Worm (Caenorhabditis elegans): Measurements from ENCODE around the gene ceeh-1.

ceeh-1 gene

DNA sequence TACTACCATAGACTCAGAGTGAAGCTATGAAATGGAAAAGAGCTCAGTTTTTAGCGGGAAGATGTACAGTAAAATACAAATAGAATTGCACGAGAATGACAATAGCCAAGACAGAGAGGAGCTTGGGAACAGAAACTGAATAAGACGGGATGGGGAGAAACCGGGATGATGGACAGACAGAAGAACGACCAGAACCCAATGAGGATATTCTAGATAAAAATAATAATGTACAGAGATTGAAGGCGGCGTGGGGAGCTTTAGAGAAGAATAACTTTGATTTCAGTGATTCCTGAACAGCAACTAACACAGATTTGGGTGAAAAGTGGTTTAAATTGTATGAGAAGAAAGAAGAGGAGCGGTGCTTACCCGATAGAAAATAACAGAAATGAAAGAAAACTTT lies 49.4 kb upstream of the ceeh-1 start:
- peak; percentile 15 for TF ChIP-seq mes-2 (tag; optimal IDR thresholded peaks at IDR 0.05; ENCODE audit: poor library complexity, severe bottlenecking)
- TF ChIP-seq lin-38 (GFP tag; IDR thresholded peaks at IDR 0.05) = peak; percentile 36; the same call in 1 of the 2 replicates
- TF ChIP-seq unc-130 (GFP tag; optimal IDR thresholded peaks at IDR 0.05) = peak; percentile 46
- no peak for TF ChIP-seq daf-12 (tag; optimal IDR thresholded peaks at IDR 0.05)

DNA sequence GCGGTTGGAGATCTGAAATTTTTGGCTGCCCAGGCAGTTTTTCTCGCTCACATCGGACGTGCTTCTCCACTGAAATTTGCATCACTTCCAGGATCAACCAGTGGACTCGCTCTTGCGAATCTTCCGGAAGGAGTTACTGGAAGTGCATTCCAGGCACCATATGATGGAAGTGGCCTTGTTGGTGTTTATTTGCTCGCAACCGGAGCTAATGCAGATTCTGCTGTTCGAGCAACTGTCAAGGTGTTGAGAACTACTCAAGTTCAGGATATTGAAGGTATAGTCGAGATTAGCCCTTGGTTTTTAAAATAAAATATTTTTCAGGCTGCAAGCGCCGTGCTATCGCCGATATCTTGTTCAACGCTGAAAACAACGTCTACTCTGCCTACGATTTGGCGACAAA lies 48.8 kb upstream of the ceeh-1 start:
- TF ChIP-seq set-16 (GFP tag; IDR thresholded peaks at IDR 0.05) (no peak), dmd-6 (GFP tag; IDR thresholded peaks at IDR 0.05) (0 out of 2 replicates have a peak, but pooled peaks have one; percentile 11), tra-1 (GFP tag; IDR thresholded peaks at IDR 0.05) (no peak)

DNA sequence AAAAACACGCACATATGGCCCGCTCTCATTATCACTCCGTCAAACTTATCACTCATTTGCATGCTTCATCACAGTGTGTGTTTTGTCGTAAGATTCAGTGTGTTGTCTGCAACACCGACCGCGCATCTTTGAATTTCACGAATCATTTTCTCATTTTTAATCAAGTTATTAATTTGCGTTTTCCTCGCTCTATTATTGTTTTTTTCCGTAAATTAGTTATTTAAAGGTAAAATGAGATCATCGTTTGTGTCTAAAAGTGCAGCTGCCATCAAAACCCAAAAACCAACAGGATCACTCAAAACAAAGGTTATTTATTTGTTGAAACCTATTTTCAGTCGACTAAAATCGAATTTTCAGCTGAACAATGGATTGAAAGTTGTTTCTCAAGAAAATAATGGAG lies 47.6 kb upstream of the ceeh-1 start, which contains the start of the genes T24C4.5 and ucr-2.3:
Gene T24C4.5 (minus strand): TSS at position 101 of the 400 bp plus-strand sequence.
Gene ucr-2.3 (plus strand): TSS at position 227 of the 400 bp plus-strand sequence.
- no peak for TF ChIP-seq egl-27 (tag; optimal IDR thresholded peaks at IDR 0.05)
- no peak for TF ChIP-seq pqm-1 (tag; optimal IDR thresholded peaks at IDR 0.05)
- TF ChIP-seq php-3 (GFP tag; IDR thresholded peaks at IDR 0.05) = no peak
- no peak for TF ChIP-seq cey-2 (tag; optimal IDR thresholded peaks at IDR 0.05; ENCODE audit: borderline replicate concordance, insufficient read depth)
- no peak for TF ChIP-seq snpc-1.2 (GFP tag; IDR thresholded peaks at IDR 0.05)
- no peak for TF ChIP-seq aha-1 (tag)
- no peak for TF ChIP-seq nhr-6 (tag; optimal IDR thresholded peaks at IDR 0.05)
- TF ChIP-seq zip-11 (GFP tag; IDR thresholded peaks at IDR 0.05) = no peak
- no peak for TF ChIP-seq duxl-1 (tag; optimal IDR thresholded peaks at IDR 0.05; ENCODE audit: poor library complexity)
- no peak for TF ChIP-seq lim-7 (GFP tag; IDR thresholded peaks at IDR 0.05)
- TF ChIP-seq tag-97 (GFP tag; IDR thresholded peaks at IDR 0.05) = no peak
- no peak for TF ChIP-seq dmd-9 (GFP tag; IDR thresholded peaks at IDR 0.05)
- no peak for TF ChIP-seq lin-38 (GFP tag; IDR thresholded peaks at IDR 0.05)
- no peak for TF ChIP-seq F26F4.8 (GFP tag; conservative IDR thresholded peaks at IDR 0.05)
- no peak for TF ChIP-seq ZK337.2 (GFP tag; IDR thresholded peaks at IDR 0.05)

DNA sequence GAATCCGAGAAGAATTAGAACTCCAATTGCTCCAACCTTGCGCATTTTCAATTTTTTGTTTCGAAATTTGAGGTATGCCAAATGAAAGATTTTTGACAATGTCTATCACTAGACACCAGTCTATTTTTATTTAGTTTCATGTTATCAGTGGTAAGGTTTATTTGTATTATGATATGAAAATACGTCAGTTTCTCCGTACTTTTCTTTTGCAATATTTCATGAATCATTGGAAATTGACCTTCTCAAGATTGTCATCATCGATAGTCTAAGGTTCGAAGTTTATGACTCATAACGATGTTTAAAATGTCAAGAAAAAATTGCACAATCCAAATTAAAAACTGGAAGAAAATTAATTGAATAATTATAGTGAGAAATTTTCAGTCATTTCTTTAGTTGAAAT lies 41.4 kb upstream of the ceeh-1 start, which contains the start of gene clc-19:
Gene clc-19 (minus strand): TSS at position 135 of the 400 bp plus-strand sequence.
- TF ChIP-seq pqm-1 (tag; optimal IDR thresholded peaks at IDR 0.05) (peak; percentile 49), daf-16 (GFP tag; optimal IDR thresholded peaks at IDR 0.05) (no peak), daf-16 (tag; optimal IDR thresholded peaks at IDR 0.05) (peak; percentile 19), nhr-237 (tag; optimal IDR thresholded peaks at IDR 0.05) (no peak), attf-4 (tag; optimal IDR thresholded peaks at IDR 0.05) (no peak), lim-7 (GFP tag; IDR thresholded peaks at IDR 0.05) (no peak), dmd-6 (GFP tag; IDR thresholded peaks at IDR 0.05) (peak; percentile 35; the same call in 1 of the 2 replicates), nhr-6 (tag; optimal IDR thresholded peaks at IDR 0.05) (peak; percentile 54), dve-1 (tag; optimal IDR thresholded peaks at IDR 0.05; ENCODE audit: insufficient read depth) (peak; percentile 31)

DNA sequence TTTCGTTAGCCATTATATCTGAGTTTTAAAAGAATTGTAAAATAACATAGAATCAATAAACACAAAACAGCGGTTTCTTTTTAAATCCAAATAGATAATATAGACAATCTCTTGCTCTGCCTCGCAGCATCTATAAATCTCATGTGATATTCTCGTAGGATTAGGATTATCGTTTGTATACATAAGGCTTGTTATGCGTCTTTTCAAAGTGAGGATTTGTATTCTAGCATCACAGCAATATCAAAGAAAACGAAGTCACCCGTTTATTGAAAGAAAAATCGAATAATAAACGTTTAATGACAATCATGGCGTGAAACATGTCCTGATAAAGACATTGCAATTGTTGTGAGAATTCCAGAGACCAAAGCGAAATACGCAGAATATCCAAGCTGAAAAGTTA lies 40.3 kb upstream of the ceeh-1 start, which contains the start of the genes T24C4.3 and clc-20:
Gene T24C4.3 (minus strand): TSS at position 101 of the 400 bp plus-strand sequence.
Gene clc-20 (plus strand): TSS at position 211 of the 400 bp plus-strand sequence.
- peak; percentile 11 for TF ChIP-seq aha-1 (tag)
- no peak for TF ChIP-seq lin-39 (tag; optimal IDR thresholded peaks at IDR 0.05)

DNA sequence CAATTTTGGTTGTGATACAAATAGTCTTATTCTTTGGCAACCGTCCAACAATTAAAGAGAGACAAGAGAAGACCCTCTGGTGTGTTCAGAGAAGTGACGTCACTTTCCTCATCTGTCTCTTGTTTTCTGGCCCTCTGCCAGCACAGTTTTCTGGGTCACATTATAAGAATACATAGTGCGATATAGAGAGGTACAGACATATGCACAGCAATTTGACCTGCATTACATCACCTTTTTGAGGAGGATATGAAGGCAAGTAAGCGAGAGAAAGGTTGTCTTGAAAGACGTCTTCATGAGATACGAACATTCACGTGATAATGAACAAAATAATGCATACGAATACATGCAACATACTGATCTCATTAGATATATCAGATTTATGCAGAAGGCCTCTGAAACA lies 38.5 kb upstream of the ceeh-1 start:
- no peak for TF ChIP-seq F10B5.3 (tag; optimal IDR thresholded peaks at IDR 0.05)
- TF ChIP-seq T20F7.1 (GFP tag; optimal IDR thresholded peaks at IDR 0.05) = no peak
- TF ChIP-seq dpl-1 (GFP tag; optimal IDR thresholded peaks at IDR 0.05) = no peak
- TF ChIP-seq Y5F2A.4 (GFP tag; optimal IDR thresholded peaks at IDR 0.05) = no peak
- no peak for TF ChIP-seq T26A8.4 (GFP tag; IDR thresholded peaks at IDR 0.05)
- no peak for TF ChIP-seq ZK337.2 (GFP tag; IDR thresholded peaks at IDR 0.05)
- no peak for TF ChIP-seq rbr-2 (tag; optimal IDR thresholded peaks at IDR 0.05)
- TF ChIP-seq snpc-1.2 (GFP tag; IDR thresholded peaks at IDR 0.05) = no peak
- no peak for TF ChIP-seq pqm-1 (tag; optimal IDR thresholded peaks at IDR 0.05)
- no peak for TF ChIP-seq lin-29 (GFP tag; IDR thresholded peaks at IDR 0.05)
